Worm (Caenorhabditis elegans) whole organism, L1 larva: ENCODE data around the gene R144.10.

ENCODE experiments used
- F16B12.6 ChIP-seq: fragments of 150-350 bp; optimal IDR thresholded peaks from 2 replicates; lab custom pipeline; 2014; ENCODE audit warnings: missing biosample characterization, missing genetic modification characterization
- Y116A8C.19 ChIP-seq: sonication (generic microtip); optimal IDR thresholded peaks from 2 replicates; lab custom pipeline; 2016; ENCODE audit warnings: missing compliant biosample characterization, missing genetic modification characterization, borderline replicate concordance
- aha-1 ChIP-seq: fragments of 150-350 bp; optimal IDR thresholded peaks from 2 replicates; lab custom pipeline; 2014; ENCODE audit warnings: missing biosample characterization, missing genetic modification characterization
- aly-2 ChIP-seq: fragments of 150-350 bp; optimal IDR thresholded peaks from 2 replicates; lab custom pipeline; 2014; ENCODE audit warnings: missing biosample characterization, missing genetic modification characterization
- ama-1 ChIP-seq: fragments of 150-350 bp; optimal IDR thresholded peaks from 2 replicates; lab custom pipeline; 2014
- blmp-1 ChIP-seq: fragments of 150-350 bp; optimal IDR thresholded peaks from 2 replicates; lab custom pipeline; 2014; ENCODE audit warnings: missing biosample characterization, missing genetic modification characterization
- ceh-8 ChIP-seq: fragments of 200-800 bp; sonication (Bioruptor generic); optimal IDR thresholded peaks from 2 replicates; lab custom pipeline; 2018; ENCODE audit warnings: mild to moderate bottlenecking, missing genetic modification characterization, moderate library complexity, missing compliant biosample characterization
- ces-1 ChIP-seq: fragments of 150-350 bp; optimal IDR thresholded peaks from 2 replicates; lab custom pipeline; 2014; ENCODE audit warnings: missing biosample characterization, missing genetic modification reagents, missing genetic modification characterization
- dsc-1 ChIP-seq: sonication (generic microtip); optimal IDR thresholded peaks from 2 replicates; lab custom pipeline; 2016; ENCODE audit warnings: mild to moderate bottlenecking, missing genetic modification characterization, missing compliant biosample characterization
- efl-1 ChIP-seq, 4 experiments: fragments of 150-350 bp; optimal IDR thresholded peaks in 3 of 4; peaks in 1 of 4; 1 replicate in 1 of 4; 2 replicates in 3 of 4; lab custom pipeline; 2014; ENCODE audit warnings: missing biosample characterization in 2 of 4, missing genetic modification characterization in 2 of 4, missing genetic modification reagents in 2 of 4
- efl-3 ChIP-seq: fragments of 200-800 bp; sonication (Bioruptor generic); optimal IDR thresholded peaks from 2 replicates; lab custom pipeline; 2018; ENCODE audit warnings: mild to moderate bottlenecking, missing genetic modification characterization, missing compliant biosample characterization
- egl-13 ChIP-seq: sonication (generic microtip); optimal IDR thresholded peaks from 2 replicates; lab custom pipeline; 2016; ENCODE audit warnings: missing genotype, missing genetic modification reagents, missing genetic modification characterization, missing compliant biosample characterization
- egl-27 ChIP-seq, 2 experiments: fragments of 150-350 bp in 1 of 2; sonication (generic microtip); optimal IDR thresholded peaks; 3 replicates each; lab custom pipeline; 2017 to 2018; ENCODE audit warnings: missing biosample characterization in 2 of 2, missing genetic modification characterization in 2 of 2, missing genetic modification reagents in 2 of 2
- ets-5 ChIP-seq: fragments of 200-800 bp; sonication (Bioruptor generic); IDR thresholded peaks from 2 replicates; pipeline ENCODE4 v1.3.6; 2022; ENCODE audit warnings: missing genetic modification characterization, missing compliant biosample characterization
- fkh-10 ChIP-seq: sonication (generic microtip); optimal IDR thresholded peaks from 2 replicates; lab custom pipeline; 2017; ENCODE audit warnings: missing biosample characterization, missing genetic modification reagents, missing genetic modification characterization
- fkh-4 ChIP-seq: sonication (generic microtip); optimal IDR thresholded peaks from 2 replicates; lab custom pipeline; 2016; ENCODE audit warnings: missing compliant biosample characterization, missing genetic modification characterization, borderline replicate concordance
- fkh-8 ChIP-seq: sonication (generic microtip); optimal IDR thresholded peaks from 2 replicates; lab custom pipeline; 2016; ENCODE audit warnings: mild to moderate bottlenecking, missing genetic modification characterization, missing compliant biosample characterization
- grh-1 ChIP-seq: fragments of 200-800 bp; sonication (Bioruptor generic); IDR thresholded peaks from 2 replicates; pipeline ENCODE4 v1.3.6; 2022; ENCODE audit warnings: missing genetic modification reagents, missing genetic modification characterization, missing compliant biosample characterization
- hlh-4 ChIP-seq: sonication (generic microtip); optimal IDR thresholded peaks from 2 replicates; lab custom pipeline; 2016; ENCODE audit warnings: mild to moderate bottlenecking, missing genetic modification characterization, missing compliant biosample characterization
- isw-1 ChIP-seq: fragments of 200-800 bp; sonication (Bioruptor generic); IDR thresholded peaks from 2 replicates; pipeline ENCODE4 v1.3.6; 2022; ENCODE audit warnings: missing genetic modification characterization, missing compliant biosample characterization
- jun-1 ChIP-seq: fragments of 150-350 bp; optimal IDR thresholded peaks from 2 replicates; lab custom pipeline; 2014; ENCODE audit warnings: missing biosample characterization, missing genetic modification reagents, missing genetic modification characterization
- lin-35 ChIP-seq, 2 experiments: fragments of 150-350 bp; optimal IDR thresholded peaks; 2 replicates each; lab custom pipeline; 2014; ENCODE audit warnings: missing biosample characterization in 2 of 2, missing genetic modification characterization in 2 of 2, missing genetic modification reagents in 2 of 2
- lin-39 ChIP-seq: fragments of 150-350 bp; optimal IDR thresholded peaks from 2 replicates; lab custom pipeline; 2014; ENCODE audit warnings: missing biosample characterization, missing genetic modification reagents, missing genetic modification characterization
- lsy-2 ChIP-seq, 2 experiments: fragments of 150-350 bp; optimal IDR thresholded peaks; 2 replicates each; lab custom pipeline; 2014; ENCODE audit warnings: missing biosample characterization in 2 of 2, missing genetic modification characterization in 2 of 2
- mab-9 ChIP-seq: fragments of 200-800 bp; sonication (Bioruptor generic); IDR thresholded peaks from 2 replicates; pipeline ENCODE4 v1.3.6; 2022; ENCODE audit warnings: missing genetic modification reagents, missing genetic modification characterization, missing compliant biosample characterization
- mdl-1 ChIP-seq, 2 experiments: fragments of 150-350 bp; optimal IDR thresholded peaks; 2 replicates each; lab custom pipeline; 2014 to 2017; ENCODE audit warnings: missing biosample characterization in 2 of 2, missing genetic modification characterization in 2 of 2, inconsistent platforms in 1 of 2
- mep-1 ChIP-seq: fragments of 150-350 bp; optimal IDR thresholded peaks from 2 replicates; lab custom pipeline; 2014; ENCODE audit warnings: missing biosample characterization, missing genetic modification characterization
- nhr-11 ChIP-seq: fragments of 150-350 bp; optimal IDR thresholded peaks from 2 replicates; lab custom pipeline; 2014; ENCODE audit warnings: missing biosample characterization, missing genetic modification characterization
- nhr-12 ChIP-seq: sonication (generic microtip); optimal IDR thresholded peaks from 2 replicates; lab custom pipeline; 2017; ENCODE audit warnings: missing biosample characterization, missing genetic modification characterization
- nhr-20 ChIP-seq: sonication (generic microtip); optimal IDR thresholded peaks from 2 replicates; lab custom pipeline; 2016; ENCODE audit warnings: mild to moderate bottlenecking, missing genetic modification characterization, missing compliant biosample characterization
- nhr-237 ChIP-seq: fragments of 150-350 bp; optimal IDR thresholded peaks from 2 replicates; lab custom pipeline; 2014; ENCODE audit warnings: missing biosample characterization, missing genetic modification characterization
- nhr-47 ChIP-seq: sonication (generic microtip); optimal IDR thresholded peaks from 2 replicates; lab custom pipeline; 2016; ENCODE audit warnings: mild to moderate bottlenecking, missing genetic modification characterization, moderate library complexity, missing compliant biosample characterization
- nhr-77 ChIP-seq: fragments of 150-350 bp; optimal IDR thresholded peaks from 2 replicates; lab custom pipeline; 2014; ENCODE audit warnings: missing biosample characterization, missing genetic modification characterization
- nhr-84 ChIP-seq: sonication (generic microtip); optimal IDR thresholded peaks from 2 replicates; lab custom pipeline; 2017; ENCODE audit warnings: missing biosample characterization, missing genetic modification characterization
- nhr-85 ChIP-seq: sonication (generic microtip); peaks from one replicate; lab custom pipeline; 2016; ENCODE audit warnings: missing genetic modification characterization, inconsistent platforms, missing compliant biosample characterization
- rnt-1 ChIP-seq: sonication (generic microtip); optimal IDR thresholded peaks from 2 replicates; lab custom pipeline; 2016; ENCODE audit warnings: mild to moderate bottlenecking, missing genetic modification characterization, moderate library complexity, missing compliant biosample characterization
- skn-1 ChIP-seq: fragments of 150-350 bp; optimal IDR thresholded peaks from 2 replicates; lab custom pipeline; 2014; ENCODE audit warnings: missing biosample characterization, missing genetic modification characterization
- snpc-4 ChIP-seq: fragments of 150-350 bp; optimal IDR thresholded peaks from 2 replicates; lab custom pipeline; 2014; ENCODE audit warnings: missing biosample characterization, missing genetic modification characterization
- sox-4 ChIP-seq: sonication (generic microtip); optimal IDR thresholded peaks from 2 replicates; lab custom pipeline; 2016; ENCODE audit warnings: missing genetic modification characterization, missing compliant biosample characterization
- sptf-1 ChIP-seq: fragments of 150-350 bp; optimal IDR thresholded peaks from 2 replicates; lab custom pipeline; 2014; ENCODE audit warnings: missing biosample characterization, missing genetic modification characterization
- sup-37 ChIP-seq: fragments of 200-800 bp; sonication (Bioruptor generic); optimal IDR thresholded peaks from 2 replicates; lab custom pipeline; 2018; ENCODE audit warnings: mild to moderate bottlenecking, missing genetic modification characterization, missing compliant biosample characterization
- swsn-7 ChIP-seq: sonication (generic microtip); optimal IDR thresholded peaks from 2 replicates; lab custom pipeline; 2016; ENCODE audit warnings: missing genetic modification characterization, missing compliant biosample characterization
- tlp-1 ChIP-seq: fragments of 150-350 bp; optimal IDR thresholded peaks from 2 replicates; lab custom pipeline; 2014; ENCODE audit warnings: missing biosample characterization, missing genetic modification characterization
- unc-130 ChIP-seq: fragments of 150-350 bp; optimal IDR thresholded peaks from 2 replicates; lab custom pipeline; 2017; ENCODE audit warnings: missing biosample characterization, missing genetic modification characterization, inconsistent platforms
- unc-30 ChIP-seq: sonication (generic microtip); optimal IDR thresholded peaks from 2 replicates; lab custom pipeline; 2017; ENCODE audit warnings: missing biosample characterization, missing genetic modification characterization
- unc-86 ChIP-seq: sonication (generic microtip); optimal IDR thresholded peaks from 2 replicates; lab custom pipeline; 2016; ENCODE audit warnings: missing genetic modification characterization, missing compliant biosample characterization
- unc-98 ChIP-seq: fragments of 200-800 bp; sonication (Bioruptor generic); IDR thresholded peaks from 2 replicates; pipeline ENCODE4 v1.3.6; 2022; ENCODE audit warnings: missing genetic modification characterization, missing compliant biosample characterization
- xbp-1 ChIP-seq: sonication (generic microtip); optimal IDR thresholded peaks from 2 replicates; lab custom pipeline; 2016; ENCODE audit warnings: missing genetic modification characterization, missing compliant biosample characterization
- zag-1 ChIP-seq: fragments of 150-350 bp; optimal IDR thresholded peaks from 2 replicates; lab custom pipeline; 2014; ENCODE audit warnings: missing biosample characterization, missing genetic modification characterization
- zip-4 ChIP-seq: fragments of 200-800 bp; sonication (Bioruptor generic); optimal IDR thresholded peaks from 2 replicates; lab custom pipeline; 2018; ENCODE audit warnings: mild to moderate bottlenecking, missing genetic modification characterization, moderate library complexity, missing compliant biosample characterization
- ztf-11 ChIP-seq, 2 experiments: sonication (generic microtip); optimal IDR thresholded peaks; 2 replicates each; lab custom pipeline; 2016 to 2017; ENCODE audit warnings: missing genetic modification characterization in 2 of 2, missing biosample characterization in 1 of 2, missing compliant biosample characterization in 1 of 2
- ztf-4 ChIP-seq: fragments of 150-350 bp; optimal IDR thresholded peaks from 2 replicates; lab custom pipeline; 2014; ENCODE audit warnings: missing biosample characterization, missing genetic modification characterization

Gene R144.10

ce11 chrIII:5026366-5026765 is 24.2 kb upstream of the R144.10 start:
- TF ChIP-seq fkh-8 (tag; lab: Kevin White, UChicago) (no peak), lsy-2 (tag; optimal IDR thresholded peaks at IDR 0.05; lab: Kevin White, UChicago) (no peak), lin-39 (tag; lab: Kevin White, UChicago) (no peak), nhr-20 (tag; lab: Kevin White, UChicago) (no peak), sup-37 (GFP tag; lab: Kevin White, UChicago) (no peak), sptf-1 (no peak), dsc-1 (tag; lab: Kevin White, UChicago) (no peak), sox-4 (tag; lab: Kevin White, UChicago) (no peak), mep-1 (tag; lab: Kevin White, UChicago) (no peak), grh-1 (GFP tag; lab: Robert Waterston, UW) (no peak), swsn-7 (no peak), blmp-1 (tag; lab: Kevin White, UChicago) (no peak), nhr-85 (tag; lab: Kevin White, UChicago) (no peak), xbp-1 (tag; lab: Kevin White, UChicago) (no peak), nhr-11 (tag; lab: Kevin White, UChicago) (no peak), efl-3 (GFP tag; lab: Kevin White, UChicago) (no peak), snpc-4 (tag; lab: Kevin White, UChicago) (no peak), F16B12.6 (no peak), isw-1 (GFP tag; lab: Robert Waterston, UW) (no peak), zip-4 (GFP tag; lab: Kevin White, UChicago) (no peak)
- TF ChIP-seq, all 84 proteins: peak for 0

- TF ChIP-seq efl-3 (GFP tag; lab: Kevin White, UChicago): no peak
- no peak for TF ChIP-seq nhr-84 (tag; lab: Kevin White, UChicago)
- TF ChIP-seq ces-1: no peak
- TF ChIP-seq rnt-1 (tag; lab: Kevin White, UChicago): peak; percentile 34
- TF ChIP-seq aha-1 (tag; lab: Kevin White, UChicago): no peak
- no peak for TF ChIP-seq hlh-4 (tag; lab: Kevin White, UChicago)
- peak; percentile 22 for TF ChIP-seq swsn-7
- TF ChIP-seq unc-86 (tag; lab: Kevin White, UChicago): no peak
- TF ChIP-seq ets-5 (GFP tag; lab: Robert Waterston, UW): no peak
- TF ChIP-seq egl-13 (tag; lab: Kevin White, UChicago): no peak
- no peak for TF ChIP-seq mdl-1 (tag; optimal IDR thresholded peaks at IDR 0.05; lab: Kevin White, UChicago)
- TF ChIP-seq unc-130 (tag; lab: Kevin White, UChicago): no peak
- TF ChIP-seq ama-1 (lab: Kevin White, UChicago): peak; percentile 92
- no peak for TF ChIP-seq nhr-77 (tag; lab: Kevin White, UChicago)
- TF ChIP-seq Y116A8C.19: no peak
- no peak for TF ChIP-seq jun-1 (tag; lab: Kevin White, UChicago)
- peak; percentile 66 for TF ChIP-seq nhr-85 (tag; lab: Kevin White, UChicago)
- no peak for TF ChIP-seq nhr-237
- peak; percentile 86 for TF ChIP-seq ztf-4
- TF ChIP-seq F16B12.6: no peak
- TF ChIP-seq mab-9: no peak
- no peak for TF ChIP-seq fkh-4 (tag; lab: Kevin White, UChicago)
- TF ChIP-seq fkh-10 (GFP tag; lab: Kevin White, UChicago): no peak
- TF ChIP-seq unc-98 (GFP tag; lab: Robert Waterston, UW): no peak
- peak; percentile 48 for TF ChIP-seq nhr-47 (tag; lab: Kevin White, UChicago)
- TF ChIP-seq ceh-8 (GFP tag; lab: Kevin White, UChicago): no peak
- TF ChIP-seq nhr-11 (tag; lab: Kevin White, UChicago): no peak
- TF ChIP-seq efl-1 (optimal IDR thresholded peaks at IDR 0.05; lab: Kevin White, UChicago): peak in 1 of 2 experiments; percentile 5
- no peak for TF ChIP-seq efl-1 (GFP tag; optimal IDR thresholded peaks at IDR 0.05 in 1 of 2; lab: Kevin White, UChicago)
- no peak for TF ChIP-seq egl-27 (tag; optimal IDR thresholded peaks at IDR 0.05; lab: Kevin White, UChicago)
- TF ChIP-seq unc-30: no peak
- no peak for TF ChIP-seq zag-1 (tag; lab: Kevin White, UChicago)
- TF ChIP-seq aly-2: no peak
- peak; percentile 49 for TF ChIP-seq mep-1 (tag; lab: Kevin White, UChicago)
- no peak for TF ChIP-seq snpc-4 (tag; lab: Kevin White, UChicago)
- no peak for TF ChIP-seq nhr-12 (tag; lab: Kevin White, UChicago)
- peak in 1 of 2 experiments; percentile 42 for TF ChIP-seq lin-35 (GFP tag; optimal IDR thresholded peaks at IDR 0.05; lab: Kevin White, UChicago)
- TF ChIP-seq skn-1: no peak
- TF ChIP-seq ztf-11 (tag; optimal IDR thresholded peaks at IDR 0.05; lab: Kevin White, UChicago): no peak
- TF ChIP-seq tlp-1: no peak
Observed at ce11 chrIII:5025136-5025629, 23.1 kb upstream of the R144.10 start.
